Worm (Caenorhabditis elegans): Measurements from ENCODE around the gene E02C12.8.

DNA sequence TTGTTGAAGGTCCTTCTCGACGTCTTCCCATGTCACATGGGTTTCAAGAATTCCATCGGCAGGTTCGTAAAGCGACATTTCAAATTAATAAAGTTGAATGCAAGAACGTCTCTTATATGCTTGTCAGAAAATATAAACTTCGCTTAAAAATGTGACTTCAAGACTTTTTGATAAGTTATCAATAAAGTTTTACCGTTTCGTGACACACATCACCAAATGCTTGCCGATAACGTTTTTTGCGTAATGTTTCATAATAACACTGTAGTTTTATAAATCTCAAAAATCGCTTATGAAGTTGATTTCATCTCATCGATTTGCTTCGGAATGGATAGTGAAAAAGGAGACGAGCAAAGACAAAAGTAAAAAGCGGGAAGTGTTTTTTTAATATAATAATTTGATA lies at the start of gene E02C12.8:
- TF ChIP-seq nhr-11 (tag; optimal IDR thresholded peaks at IDR 0.05) (no peak), lsy-2 (tag; optimal IDR thresholded peaks at IDR 0.05) (no peak), aly-2 (tag; optimal IDR thresholded peaks at IDR 0.05) (no peak), ztf-11 (tag; optimal IDR thresholded peaks at IDR 0.05) (no peak), ZK546.5 (tag; optimal IDR thresholded peaks at IDR 0.05) (no peak), ceh-82 (tag; optimal IDR thresholded peaks at IDR 0.05) (no peak), nhr-237 (tag; optimal IDR thresholded peaks at IDR 0.05) (no peak), ztf-1 (GFP tag; conservative IDR thresholded peaks at IDR 0.05) (no peak)

Data from whole organism, L2 larva.